Worm (Caenorhabditis elegans) whole organism, early embryonic: ENCODE results near the gene sri-21.

ENCODE experiments used
- B0310.2 ChIP-seq: sonication (generic microtip); optimal IDR thresholded peaks from 2 replicates; lab custom pipeline; 2016; ENCODE audit warnings: mild to moderate bottlenecking, missing genetic modification characterization, missing compliant biosample characterization
- F13C5.2 ChIP-seq: sonication (generic microtip); optimal IDR thresholded peaks from 2 replicates; lab custom pipeline; 2017; ENCODE audit warnings: mild to moderate bottlenecking, missing genetic modification characterization, inconsistent platforms, missing compliant biosample characterization
- aly-1 ChIP-seq: sonication (generic microtip); optimal IDR thresholded peaks from 2 replicates; lab custom pipeline; 2016; ENCODE audit warnings: missing genetic modification characterization, missing compliant biosample characterization
- ama-1 ChIP-seq: fragments of 150-350 bp; optimal IDR thresholded peaks from 2 replicates; lab custom pipeline; 2014
- ceh-36 ChIP-seq: sonication (generic microtip); optimal IDR thresholded peaks from 2 replicates; lab custom pipeline; 2016; ENCODE audit warnings: missing genetic modification characterization, inconsistent platforms, missing compliant biosample characterization
- flt-1 ChIP-seq: fragments of 200-800 bp; sonication (Bioruptor generic); IDR thresholded peaks from 2 replicates; pipeline ENCODE4 v1.3.6; 2022; ENCODE audit warnings: missing genetic modification characterization, missing compliant biosample characterization
- hmbx-1 ChIP-seq: sonication (generic microtip); optimal IDR thresholded peaks from 2 replicates; lab custom pipeline; 2016; ENCODE audit warnings: mild to moderate bottlenecking, missing genetic modification characterization, missing compliant biosample characterization
- hmg-4 ChIP-seq: fragments of 200-800 bp; sonication (Bioruptor generic); optimal IDR thresholded peaks from 2 replicates; lab custom pipeline; 2018; ENCODE audit warnings: mild to moderate bottlenecking, missing genetic modification characterization, missing compliant biosample characterization
- hnd-1 ChIP-seq: sonication (generic microtip); optimal IDR thresholded peaks from 2 replicates; lab custom pipeline; 2016; ENCODE audit warnings: missing genetic modification characterization, missing compliant biosample characterization
- pes-1 ChIP-seq: fragments of 200-800 bp; sonication (Bioruptor generic); IDR thresholded peaks from 2 replicates; pipeline ENCODE4 v1.3.6; 2022; ENCODE audit warnings: missing genetic modification reagents, missing genetic modification characterization, missing compliant biosample characterization
- scrt-1 ChIP-seq: fragments of 200-800 bp; sonication (Bioruptor generic); IDR thresholded peaks from 2 replicates; pipeline ENCODE4 v1.3.6; 2022; ENCODE audit warnings: missing genetic modification characterization, missing compliant biosample characterization
- tbx-11 ChIP-seq: fragments of 200-800 bp; sonication (Bioruptor generic); IDR thresholded peaks from 2 replicates; pipeline ENCODE4 v1.3.6; 2022; ENCODE audit warnings: missing genetic modification characterization, missing compliant biosample characterization
- tbx-37 ChIP-seq: fragments of 200-800 bp; sonication (Bioruptor generic); conservative IDR thresholded peaks from 2 replicates; pipeline ENCODE4 v1.3.6; 2022; ENCODE audit warnings: missing genetic modification reagents, missing genetic modification characterization, missing compliant biosample characterization
- tra-4 ChIP-seq: sonication (generic microtip); optimal IDR thresholded peaks from 2 replicates; lab custom pipeline; 2017; ENCODE audit warnings: missing genetic modification characterization, missing compliant biosample characterization

ce11 chrV:3509878-3510277 is 39.8 kb upstream of the sri-21 start, which contains the start of gene str-228:
- TF ChIP-seq aly-1 (tag; lab: Kevin White, UChicago) = no peak
- no peak for TF ChIP-seq tbx-11 (GFP tag; lab: Robert Waterston, UW)
- no peak for TF ChIP-seq hmg-4 (GFP tag; lab: Kevin White, UChicago)
- TF ChIP-seq ama-1 (lab: Kevin White, UChicago) = no peak
- no peak for TF ChIP-seq B0310.2 (tag; lab: Kevin White, UChicago)
- TF ChIP-seq tra-4 = no peak
- TF ChIP-seq hnd-1 (tag; lab: Kevin White, UChicago) = no peak
- no peak for TF ChIP-seq scrt-1 (GFP tag; lab: Robert Waterston, UW)
- no peak for TF ChIP-seq F13C5.2 (tag; lab: Kevin White, UChicago)
- TF ChIP-seq flt-1 (GFP tag; lab: Robert Waterston, UW) = no peak
- TF ChIP-seq ceh-36 (tag; lab: Kevin White, UChicago) = no peak
- no peak for TF ChIP-seq pes-1 (GFP tag; lab: Robert Waterston, UW)
- TF ChIP-seq hmbx-1 = no peak
- no peak for TF ChIP-seq tbx-37 (GFP tag; lab: Robert Waterston, UW)
